Worm (Caenorhabditis elegans) whole organism, L1 larva: ENCODE results near the gene B0432.8.

Experiments
- fos-1 ChIP-seq: fragments of 150-350 bp; optimal IDR thresholded peaks from 2 replicates; lab custom pipeline; 2014; ENCODE audit warnings: missing biosample characterization, missing genetic modification characterization
- lin-39 ChIP-seq: fragments of 150-350 bp; optimal IDR thresholded peaks from 2 replicates; lab custom pipeline; 2014; ENCODE audit warnings: missing biosample characterization, missing genetic modification reagents, missing genetic modification characterization
- mep-1 ChIP-seq: fragments of 150-350 bp; optimal IDR thresholded peaks from 2 replicates; lab custom pipeline; 2014; ENCODE audit warnings: missing biosample characterization, missing genetic modification characterization
- nhr-12 ChIP-seq: sonication (generic microtip); optimal IDR thresholded peaks from 2 replicates; lab custom pipeline; 2017; ENCODE audit warnings: missing biosample characterization, missing genetic modification characterization
- nhr-28 ChIP-seq: fragments of 150-350 bp; optimal IDR thresholded peaks from 2 replicates; lab custom pipeline; 2014; ENCODE audit warnings: missing biosample characterization, missing genetic modification characterization
- nhr-47 ChIP-seq: sonication (generic microtip); optimal IDR thresholded peaks from 2 replicates; lab custom pipeline; 2016; ENCODE audit warnings: mild to moderate bottlenecking, missing genetic modification characterization, moderate library complexity, missing compliant biosample characterization
- pax-3 ChIP-seq: fragments of 200-800 bp; sonication (Bioruptor generic); optimal IDR thresholded peaks from 2 replicates; lab custom pipeline; 2018; ENCODE audit warnings: mild to moderate bottlenecking, missing genetic modification characterization, moderate library complexity, missing compliant biosample characterization
- rnt-1 ChIP-seq: sonication (generic microtip); optimal IDR thresholded peaks from 2 replicates; lab custom pipeline; 2016; ENCODE audit warnings: mild to moderate bottlenecking, missing genetic modification characterization, moderate library complexity, missing compliant biosample characterization
- skn-1 ChIP-seq: fragments of 150-350 bp; optimal IDR thresholded peaks from 2 replicates; lab custom pipeline; 2014; ENCODE audit warnings: missing biosample characterization, missing genetic modification characterization
- tlp-1 ChIP-seq: fragments of 150-350 bp; optimal IDR thresholded peaks from 2 replicates; lab custom pipeline; 2014; ENCODE audit warnings: missing biosample characterization, missing genetic modification characterization

- no peak for TF ChIP-seq nhr-12 (tag; lab: Kevin White, UChicago)
- no peak for TF ChIP-seq pax-3 (tag; lab: Kevin White, UChicago)
- TF ChIP-seq nhr-47 = no peak
- TF ChIP-seq mep-1 = no peak
- TF ChIP-seq tlp-1 (tag; lab: Kevin White, UChicago) = no peak
- TF ChIP-seq rnt-1 (tag; lab: Kevin White, UChicago) = no peak
- no peak for TF ChIP-seq skn-1 (tag; lab: Kevin White, UChicago)
- TF ChIP-seq nhr-28 = no peak
- no peak for TF ChIP-seq lin-39 (tag; lab: Kevin White, UChicago)
- TF ChIP-seq fos-1 (tag; lab: Kevin White, UChicago) = no peak
Measured at ce11 chrII:286551-286724, 7.9 kb upstream of the B0432.8 start, which contains the start of gene misc-1.
